Worm (Caenorhabditis elegans) whole organism, L1 larva: ENCODE results near the gene F43E2.6.

Source experiments
- C04F5.9 ChIP-seq: sonication (generic microtip); optimal IDR thresholded peaks from 2 replicates; lab custom pipeline; 2016; ENCODE audit warnings: missing genetic modification characterization, missing compliant biosample characterization
- C34B4.2 ChIP-seq: sonication (generic microtip); optimal IDR thresholded peaks from 2 replicates; lab custom pipeline; 2017; ENCODE audit warnings: mild to moderate bottlenecking, missing genetic modification characterization, missing compliant biosample characterization
- F16B12.6 ChIP-seq: fragments of 150-350 bp; optimal IDR thresholded peaks from 2 replicates; lab custom pipeline; 2014; ENCODE audit warnings: missing biosample characterization, missing genetic modification characterization
- aha-1 ChIP-seq: fragments of 150-350 bp; optimal IDR thresholded peaks from 2 replicates; lab custom pipeline; 2014; ENCODE audit warnings: missing biosample characterization, missing genetic modification characterization
- alr-1 ChIP-seq: fragments of 200-800 bp; sonication (Bioruptor generic); optimal IDR thresholded peaks from 2 replicates; lab custom pipeline; 2018; ENCODE audit warnings: borderline replicate concordance, mild to moderate bottlenecking, missing genetic modification characterization, missing compliant biosample characterization
- aly-2 ChIP-seq: fragments of 150-350 bp; optimal IDR thresholded peaks from 2 replicates; lab custom pipeline; 2014; ENCODE audit warnings: missing biosample characterization, missing genetic modification characterization
- blmp-1 ChIP-seq: fragments of 150-350 bp; optimal IDR thresholded peaks from 2 replicates; lab custom pipeline; 2014; ENCODE audit warnings: missing biosample characterization, missing genetic modification characterization
- ceh-63 ChIP-seq: fragments of 200-800 bp; sonication (Bioruptor generic); optimal IDR thresholded peaks from 2 replicates; lab custom pipeline; 2018; ENCODE audit warnings: mild to moderate bottlenecking, missing genetic modification characterization, missing compliant biosample characterization
- ceh-88 ChIP-seq: fragments of 200-800 bp; sonication (Bioruptor generic); IDR thresholded peaks from 2 replicates; pipeline ENCODE4 v1.3.6; 2022; ENCODE audit warnings: missing genetic modification characterization, missing compliant biosample characterization
- ceh-90 ChIP-seq: sonication (generic microtip); optimal IDR thresholded peaks from 2 replicates; lab custom pipeline; 2016; ENCODE audit warnings: missing genetic modification characterization, missing compliant biosample characterization
- efl-1 ChIP-seq, 4 experiments: fragments of 150-350 bp; optimal IDR thresholded peaks in 3 of 4; peaks in 1 of 4; 1 replicate in 1 of 4; 2 replicates in 3 of 4; lab custom pipeline; 2014; ENCODE audit warnings: missing biosample characterization in 2 of 4, missing genetic modification characterization in 2 of 4, missing genetic modification reagents in 2 of 4
- efl-3 ChIP-seq: fragments of 200-800 bp; sonication (Bioruptor generic); optimal IDR thresholded peaks from 2 replicates; lab custom pipeline; 2018; ENCODE audit warnings: mild to moderate bottlenecking, missing genetic modification characterization, missing compliant biosample characterization
- elt-2 ChIP-seq: sonication (generic microtip); optimal IDR thresholded peaks from 2 replicates; lab custom pipeline; 2016; ENCODE audit warnings: missing genetic modification characterization, mild to moderate bottlenecking, inconsistent platforms, missing compliant biosample characterization, missing genetic modification reagents
- fkh-10 ChIP-seq: sonication (generic microtip); optimal IDR thresholded peaks from 2 replicates; lab custom pipeline; 2017; ENCODE audit warnings: missing biosample characterization, missing genetic modification reagents, missing genetic modification characterization
- fkh-4 ChIP-seq: sonication (generic microtip); optimal IDR thresholded peaks from 2 replicates; lab custom pipeline; 2016; ENCODE audit warnings: missing compliant biosample characterization, missing genetic modification characterization, borderline replicate concordance
- hlh-4 ChIP-seq: sonication (generic microtip); optimal IDR thresholded peaks from 2 replicates; lab custom pipeline; 2016; ENCODE audit warnings: mild to moderate bottlenecking, missing genetic modification characterization, missing compliant biosample characterization
- hpl-2 ChIP-seq: fragments of 150-350 bp; optimal IDR thresholded peaks from 2 replicates; lab custom pipeline; 2014; ENCODE audit warnings: missing biosample characterization, missing genetic modification reagents, missing genetic modification characterization
- irx-1 ChIP-seq: sonication (generic microtip); optimal IDR thresholded peaks from 2 replicates; lab custom pipeline; 2016; ENCODE audit warnings: missing genetic modification characterization, missing compliant biosample characterization
- isw-1 ChIP-seq: fragments of 200-800 bp; sonication (Bioruptor generic); IDR thresholded peaks from 2 replicates; pipeline ENCODE4 v1.3.6; 2022; ENCODE audit warnings: missing genetic modification characterization, missing compliant biosample characterization
- lin-13 ChIP-seq: fragments of 150-350 bp; optimal IDR thresholded peaks from 2 replicates; lab custom pipeline; 2014; ENCODE audit warnings: missing biosample characterization, missing genetic modification reagents, missing genetic modification characterization
- lin-14 ChIP-seq: fragments of 200-800 bp; sonication (Bioruptor generic); optimal IDR thresholded peaks from 2 replicates; lab custom pipeline; 2018; ENCODE audit warnings: mild to moderate bottlenecking, missing genetic modification characterization, moderate library complexity, missing compliant biosample characterization
- lin-15B ChIP-seq: fragments of 150-350 bp; sonication (generic microtip); optimal IDR thresholded peaks from 3 replicates; lab custom pipeline; 2014; ENCODE audit warnings: missing biosample characterization, missing genetic modification characterization
- lin-35 ChIP-seq, 2 experiments: fragments of 150-350 bp; optimal IDR thresholded peaks; 2 replicates each; lab custom pipeline; 2014; ENCODE audit warnings: missing biosample characterization in 2 of 2, missing genetic modification characterization in 2 of 2, missing genetic modification reagents in 2 of 2
- mdl-1 ChIP-seq, 2 experiments: fragments of 150-350 bp; optimal IDR thresholded peaks; 2 replicates each; lab custom pipeline; 2014 to 2017; ENCODE audit warnings: missing biosample characterization in 2 of 2, missing genetic modification characterization in 2 of 2, inconsistent platforms in 1 of 2
- mep-1 ChIP-seq: fragments of 150-350 bp; optimal IDR thresholded peaks from 2 replicates; lab custom pipeline; 2014; ENCODE audit warnings: missing biosample characterization, missing genetic modification characterization
- nhr-11 ChIP-seq: fragments of 150-350 bp; optimal IDR thresholded peaks from 2 replicates; lab custom pipeline; 2014; ENCODE audit warnings: missing biosample characterization, missing genetic modification characterization
- nhr-12 ChIP-seq: sonication (generic microtip); optimal IDR thresholded peaks from 2 replicates; lab custom pipeline; 2017; ENCODE audit warnings: missing biosample characterization, missing genetic modification characterization
- nhr-19 ChIP-seq: fragments of 200-800 bp; sonication (Bioruptor generic); conservative IDR thresholded peaks from 2 replicates; pipeline ENCODE4 v1.3.6; 2022; ENCODE audit warnings: missing genetic modification characterization, missing compliant biosample characterization
- nhr-20 ChIP-seq: sonication (generic microtip); optimal IDR thresholded peaks from 2 replicates; lab custom pipeline; 2016; ENCODE audit warnings: mild to moderate bottlenecking, missing genetic modification characterization, missing compliant biosample characterization
- nhr-28 ChIP-seq: fragments of 150-350 bp; optimal IDR thresholded peaks from 2 replicates; lab custom pipeline; 2014; ENCODE audit warnings: missing biosample characterization, missing genetic modification characterization
- nhr-47 ChIP-seq: sonication (generic microtip); optimal IDR thresholded peaks from 2 replicates; lab custom pipeline; 2016; ENCODE audit warnings: mild to moderate bottlenecking, missing genetic modification characterization, moderate library complexity, missing compliant biosample characterization
- nhr-71 ChIP-seq: sonication (generic microtip); optimal IDR thresholded peaks from 2 replicates; lab custom pipeline; 2016; ENCODE audit warnings: mild to moderate bottlenecking, missing genetic modification characterization, moderate library complexity, missing compliant biosample characterization
- nhr-76 ChIP-seq: sonication (generic microtip); optimal IDR thresholded peaks from 2 replicates; lab custom pipeline; 2017; ENCODE audit warnings: missing biosample characterization, missing genetic modification characterization
- nhr-77 ChIP-seq: fragments of 150-350 bp; optimal IDR thresholded peaks from 2 replicates; lab custom pipeline; 2014; ENCODE audit warnings: missing biosample characterization, missing genetic modification characterization
- nhr-84 ChIP-seq: sonication (generic microtip); optimal IDR thresholded peaks from 2 replicates; lab custom pipeline; 2017; ENCODE audit warnings: missing biosample characterization, missing genetic modification characterization
- nhr-85 ChIP-seq: sonication (generic microtip); peaks from one replicate; lab custom pipeline; 2016; ENCODE audit warnings: missing genetic modification characterization, inconsistent platforms, missing compliant biosample characterization
- pag-3 ChIP-seq: sonication (generic microtip); optimal IDR thresholded peaks from 2 replicates; lab custom pipeline; 2017; ENCODE audit warnings: missing genetic modification characterization, mild to moderate bottlenecking, missing compliant biosample characterization, antibody characterized with exemption, borderline replicate concordance; ENCODE audit not compliant: insufficient read depth
- rnt-1 ChIP-seq: sonication (generic microtip); optimal IDR thresholded peaks from 2 replicates; lab custom pipeline; 2016; ENCODE audit warnings: mild to moderate bottlenecking, missing genetic modification characterization, moderate library complexity, missing compliant biosample characterization
- snu-23 ChIP-seq: sonication (generic microtip); optimal IDR thresholded peaks from 2 replicates; lab custom pipeline; 2016; ENCODE audit warnings: missing genetic modification characterization, missing compliant biosample characterization
- unc-62 ChIP-seq: fragments of 150-350 bp; optimal IDR thresholded peaks from 2 replicates; lab custom pipeline; 2014; ENCODE audit warnings: missing biosample characterization, missing genetic modification reagents, missing genetic modification characterization
- unc-98 ChIP-seq: fragments of 200-800 bp; sonication (Bioruptor generic); IDR thresholded peaks from 2 replicates; pipeline ENCODE4 v1.3.6; 2022; ENCODE audit warnings: missing genetic modification characterization, missing compliant biosample characterization
- zag-1 ChIP-seq: fragments of 150-350 bp; optimal IDR thresholded peaks from 2 replicates; lab custom pipeline; 2014; ENCODE audit warnings: missing biosample characterization, missing genetic modification characterization
- zip-4 ChIP-seq: fragments of 200-800 bp; sonication (Bioruptor generic); optimal IDR thresholded peaks from 2 replicates; lab custom pipeline; 2018; ENCODE audit warnings: mild to moderate bottlenecking, missing genetic modification characterization, moderate library complexity, missing compliant biosample characterization
- ztf-11 ChIP-seq, 2 experiments: sonication (generic microtip); optimal IDR thresholded peaks; 2 replicates each; lab custom pipeline; 2016 to 2017; ENCODE audit warnings: missing genetic modification characterization in 2 of 2, missing biosample characterization in 1 of 2, missing compliant biosample characterization in 1 of 2

Gene F43E2.6

DNA sequence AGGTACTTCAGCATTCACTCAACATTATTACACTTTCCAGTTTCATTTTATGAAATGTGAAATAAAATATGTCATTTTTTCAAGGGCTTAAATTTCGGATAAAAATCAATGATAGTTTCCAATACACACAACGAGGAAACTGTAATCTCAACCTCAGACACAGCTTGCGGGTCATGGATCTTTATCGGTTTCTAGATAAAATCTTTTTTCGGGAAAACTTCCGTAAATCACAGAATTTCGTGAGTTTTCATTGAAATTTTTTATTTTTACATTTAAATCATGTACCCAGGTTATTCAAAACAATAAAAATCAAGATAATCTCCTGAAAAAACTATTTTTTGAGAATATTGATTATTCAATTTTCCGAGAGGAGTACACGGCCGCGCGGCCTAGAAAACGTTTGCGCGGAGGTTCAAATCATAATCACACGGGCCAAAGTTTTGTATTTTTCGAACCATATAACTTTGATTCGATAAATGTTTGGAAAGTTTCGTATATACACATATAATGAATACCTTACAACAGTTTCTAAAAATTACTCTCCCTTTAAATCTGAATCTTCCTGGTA lies 28.7 kb upstream of the F43E2.6 start (continued):
- TF ChIP-seq irx-1 (tag; lab: Kevin White, UChicago) (no peak), ztf-11 (tag; optimal IDR thresholded peaks at IDR 0.05; lab: Kevin White, UChicago) (no peak), snu-23 (GFP tag; lab: Kevin White, UChicago) (no peak), nhr-47 (tag; lab: Kevin White, UChicago) (no peak), rnt-1 (tag; lab: Kevin White, UChicago) (peak; percentile 43), nhr-11 (no peak), nhr-85 (peak; percentile 63), hpl-2 (GFP tag; lab: Kevin White, UChicago) (no peak)

DNA sequence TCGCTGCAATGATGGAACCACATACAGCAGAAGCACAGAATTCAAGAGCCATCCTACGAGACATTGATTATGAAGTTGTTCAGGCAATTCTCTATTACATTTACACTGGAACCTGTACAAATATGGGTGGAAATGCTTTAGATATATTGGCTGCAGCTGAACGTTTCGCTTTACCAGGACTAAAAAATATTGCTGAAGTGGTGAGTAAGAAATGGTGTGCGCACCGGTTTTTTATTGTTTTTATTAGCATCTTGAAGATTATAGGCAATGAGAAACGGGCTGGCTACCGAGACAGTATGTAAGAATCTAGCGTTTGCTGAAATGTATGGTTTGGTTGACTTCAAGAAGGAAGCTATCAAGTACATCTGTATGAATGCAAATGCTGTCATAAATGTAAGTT lies 27.4 kb upstream of the F43E2.6 start:
- TF ChIP-seq efl-3 (GFP tag; lab: Kevin White, UChicago): no peak
- no peak for TF ChIP-seq nhr-85
- no peak for TF ChIP-seq pag-3 (tag; lab: Kevin White, UChicago)
- no peak for TF ChIP-seq nhr-28 (tag; lab: Kevin White, UChicago)
- TF ChIP-seq F16B12.6 (tag; lab: Kevin White, UChicago): no peak
- no peak for TF ChIP-seq unc-98
- TF ChIP-seq nhr-71 (tag; lab: Kevin White, UChicago): no peak
- TF ChIP-seq C34B4.2 (tag; lab: Kevin White, UChicago): no peak
- TF ChIP-seq lin-13 (GFP tag; lab: Kevin White, UChicago): no peak
- no peak for TF ChIP-seq zip-4 (GFP tag; lab: Kevin White, UChicago)
- no peak for TF ChIP-seq C04F5.9 (tag; lab: Kevin White, UChicago)
- no peak for TF ChIP-seq rnt-1 (tag; lab: Kevin White, UChicago)
- TF ChIP-seq blmp-1 (tag; lab: Kevin White, UChicago): no peak
- no peak for TF ChIP-seq nhr-12 (tag; lab: Kevin White, UChicago)
- TF ChIP-seq ztf-11 (tag; optimal IDR thresholded peaks at IDR 0.05; lab: Kevin White, UChicago): no peak
- TF ChIP-seq fkh-4 (tag; lab: Kevin White, UChicago): no peak
- TF ChIP-seq nhr-19 (GFP tag; lab: Robert Waterston, UW): no peak
- no peak for TF ChIP-seq ceh-90 (tag; lab: Kevin White, UChicago)
- TF ChIP-seq zag-1 (tag; lab: Kevin White, UChicago): no peak

DNA sequence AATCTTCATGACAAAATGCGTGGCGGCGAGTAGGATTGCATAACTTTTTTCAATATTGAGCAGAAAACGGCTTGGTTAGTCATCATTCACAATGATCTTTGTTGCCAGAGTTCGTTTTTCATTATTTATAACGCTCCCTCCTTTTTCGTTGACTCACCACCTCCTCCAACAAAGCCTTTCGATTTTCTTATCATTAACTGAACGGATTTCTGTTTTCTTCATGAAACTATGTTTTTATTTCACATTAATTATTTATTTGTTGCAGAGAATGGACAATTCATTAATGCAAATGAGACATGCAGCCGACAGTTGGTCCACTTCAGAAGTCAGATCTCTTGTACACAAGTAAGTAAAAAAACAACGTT lies 26.0 kb upstream of the F43E2.6 start, which contains the start of gene bath-44:
Gene bath-44, plus strand, starts transcription at position 266 of the 365 bp plus-strand sequence.
- TF ChIP-seq efl-1 (optimal IDR thresholded peaks at IDR 0.05; lab: Kevin White, UChicago): no peak
- peak in 1 of 2 experiments; percentile 62 for TF ChIP-seq efl-1 (GFP tag; optimal IDR thresholded peaks at IDR 0.05 in 1 of 2; lab: Kevin White, UChicago)
- TF ChIP-seq aha-1 (tag; lab: Kevin White, UChicago): no peak

DNA sequence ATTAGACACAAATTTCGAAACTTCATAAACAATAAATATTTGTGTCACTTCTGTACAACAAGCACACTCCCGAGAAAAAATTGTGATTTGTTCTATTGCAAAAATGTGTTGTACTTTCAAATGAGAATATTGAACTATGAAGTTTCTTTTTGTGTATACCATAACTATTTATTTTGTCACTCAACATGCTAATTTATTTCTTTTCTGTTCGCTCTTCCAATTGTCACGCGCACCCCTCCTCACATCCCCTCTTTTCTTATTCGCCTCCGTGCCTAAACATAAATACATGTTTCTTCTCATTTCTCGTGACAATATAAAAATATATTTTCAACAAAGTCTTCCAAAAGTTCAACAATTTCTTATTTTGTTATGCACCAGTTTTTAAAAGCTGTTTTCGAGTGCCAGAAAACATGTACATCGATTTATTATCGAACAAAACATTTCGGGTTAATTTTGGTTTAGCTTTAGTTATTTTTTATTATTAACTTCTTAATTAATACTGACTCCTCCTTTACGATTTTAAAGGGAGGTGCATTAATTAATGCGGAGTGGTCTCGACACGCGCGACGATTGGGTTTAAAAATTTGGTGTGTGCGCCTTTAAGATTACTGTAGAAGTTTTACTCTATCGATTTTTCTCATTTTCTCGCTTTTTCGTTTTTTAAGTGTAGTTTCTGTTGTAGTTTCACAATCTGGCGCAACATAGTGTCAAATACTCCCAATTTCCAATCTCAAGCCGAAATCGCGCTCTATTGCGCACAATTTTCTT lies 25.4 kb upstream of the F43E2.6 start:
- TF ChIP-seq fkh-10 (GFP tag; lab: Kevin White, UChicago) (no peak), nhr-84 (no peak), snu-23 (GFP tag; lab: Kevin White, UChicago) (peak; percentile 5), hlh-4 (tag; lab: Kevin White, UChicago) (no peak), nhr-71 (tag; lab: Kevin White, UChicago) (peak; percentile 15), blmp-1 (tag; lab: Kevin White, UChicago) (peak; percentile 21), lin-35 (GFP tag; optimal IDR thresholded peaks at IDR 0.05; lab: Kevin White, UChicago) (peak in 1 of 2 experiments; percentile 19), nhr-76 (tag; lab: Kevin White, UChicago) (no peak), elt-2 (tag; lab: Kevin White, UChicago) (no peak), mep-1 (tag; lab: Kevin White, UChicago) (peak; percentile 30), nhr-85 (peak; percentile 81), nhr-77 (tag; lab: Kevin White, UChicago) (no peak), isw-1 (GFP tag; lab: Robert Waterston, UW) (no peak), nhr-20 (tag; lab: Kevin White, UChicago) (peak; percentile 3), lin-13 (GFP tag; lab: Kevin White, UChicago) (peak; percentile 4), ceh-88 (GFP tag; lab: Robert Waterston, UW) (no peak), fkh-4 (tag; lab: Kevin White, UChicago) (no peak), lin-14 (peak; percentile 65), aly-2 (no peak), unc-62 (GFP tag; lab: Kevin White, UChicago) (no peak), alr-1 (tag; lab: Kevin White, UChicago) (no peak), mdl-1 (tag; optimal IDR thresholded peaks at IDR 0.05; lab: Kevin White, UChicago) (peak in 1 of 2 experiments; percentile 9), ceh-63 (GFP tag; lab: Kevin White, UChicago) (no peak), lin-15B (no peak)
